Fruit fly (Drosophila melanogaster) whole organism: Measurements from ENCODE around the gene CG6790.

Experiments
- CG8478 ChIP-seq: fragments of >200 bp; optimal IDR thresholded peaks from 2 replicates; lab custom pipeline; 2018; ENCODE audit warnings: inconsistent platforms
- pan ChIP-seq: fragments of >200 bp; optimal IDR thresholded peaks from 2 replicates; lab custom pipeline; 2017
- usp ChIP-seq: fragments of >200 bp; optimal IDR thresholded peaks from 2 replicates; lab custom pipeline; 2017; ENCODE audit warnings: missing biosample characterization, missing genetic modification characterization, mixed read lengths

dm6 chr3R:11553845-11554244, 24.7 kb downstream of the CG6790 start, which contains the start of gene CG14708:
- TF ChIP-seq CG8478 (no peak), usp (GFP tag; lab: Kevin White, UChicago) (no peak), pan (lab: Kevin White, UChicago) (no peak)
